Fruit fly (Drosophila melanogaster): ENCODE measurements around the gene CG14451.
"Not testable (repeated sequence)": the region's sequence is repeated elsewhere in the genome, so short reads cannot be mapped to it uniquely, and the experiment has no call there.

The CG14451 gene

dm6 chr3L:22711855-22712254, 10.0 kb downstream of the CG14451 start, which contains the start of gene CG11370:
Gene CG11370 (plus strand): TSS chr3L:22712155.
- no peak for TF ChIP-seq fru (GFP tag; optimal IDR thresholded peaks at IDR 0.05)
- TF ChIP-seq Hr78 (GFP tag; optimal IDR thresholded peaks at IDR 0.05), result no peak
- no peak for TF ChIP-seq CG32264 (GFP tag; optimal IDR thresholded peaks at IDR 0.05)
- TF ChIP-seq woc (GFP tag; optimal IDR thresholded peaks at IDR 0.05), result no peak
- no peak for TF ChIP-seq CG9705 (GFP tag; optimal IDR thresholded peaks at IDR 0.05)
- TF ChIP-seq lola (GFP tag; optimal IDR thresholded peaks at IDR 0.05), result no peak
- no peak for TF ChIP-seq ey (GFP tag; optimal IDR thresholded peaks at IDR 0.05)

DNA sequence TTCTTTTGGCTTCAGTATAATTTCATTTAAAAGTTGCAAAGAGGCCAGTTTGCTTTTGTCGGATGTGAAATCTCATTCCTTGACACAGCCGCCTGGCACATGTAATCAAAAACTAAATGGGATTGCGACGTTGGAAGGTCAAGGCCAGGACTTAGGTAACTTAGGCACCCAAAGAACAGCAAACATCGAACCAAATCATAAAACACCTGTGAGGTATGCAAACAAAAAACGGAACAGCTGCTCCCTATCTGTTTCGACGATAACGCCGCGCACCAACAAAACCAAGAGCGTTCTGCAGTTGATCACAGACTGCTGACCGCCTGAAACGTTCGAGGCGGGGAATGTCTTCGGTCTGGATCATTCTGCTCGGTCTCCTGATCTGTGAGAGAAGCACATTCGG, 22.8 kb downstream of the CG14451 start, which contains the start of gene CG45116:
Gene CG45116 (plus strand): TSS at position 301 of the 400 bp plus-strand sequence.
- TF ChIP-seq sv (GFP tag; optimal IDR thresholded peaks at IDR 0.05), result no peak
- TF ChIP-seq Hr78 (GFP tag; optimal IDR thresholded peaks at IDR 0.05), result no peak
- no peak for TF ChIP-seq lola (GFP tag; optimal IDR thresholded peaks at IDR 0.05)
- no peak for TF ChIP-seq GATAd (GFP tag; optimal IDR thresholded peaks at IDR 0.05)
- TF ChIP-seq sage (GFP tag; optimal IDR thresholded peaks at IDR 0.05), result no peak
- no peak for TF ChIP-seq CG32264 (GFP tag; optimal IDR thresholded peaks at IDR 0.05)
- no peak for TF ChIP-seq Dfd (GFP tag; optimal IDR thresholded peaks at IDR 0.05)
- no peak for TF ChIP-seq Hnf4 (GFP tag; optimal IDR thresholded peaks at IDR 0.05)
- TF ChIP-seq rgr (GFP tag; optimal IDR thresholded peaks at IDR 0.05), result no peak
- no peak for TF ChIP-seq psq (GFP tag; optimal IDR thresholded peaks at IDR 0.05)
- no peak for TF ChIP-seq woc (GFP tag; optimal IDR thresholded peaks at IDR 0.05)
- TF ChIP-seq Abd-B (GFP tag; optimal IDR thresholded peaks at IDR 0.05), result no peak
- TF ChIP-seq dsf (GFP tag; optimal IDR thresholded peaks at IDR 0.05; ENCODE audit: borderline replicate concordance), result no peak

- not testable (repeated sequence) for TF ChIP-seq Sp1 (GFP tag; optimal IDR thresholded peaks at IDR 0.05); h (GFP tag; optimal IDR thresholded peaks at IDR 0.05); dl (GFP tag; optimal IDR thresholded peaks at IDR 0.05; ENCODE audit: insufficient read depth in 1 of 2, partially characterized antibody in 2 of 2)
Observed at dm6 chr3L:22696930-22697329, 25.0 kb downstream of the CG14451 start, which contains the start of gene CG32453. Gene CG32453 (plus strand): TSS chr3L:22697230.

DNA sequence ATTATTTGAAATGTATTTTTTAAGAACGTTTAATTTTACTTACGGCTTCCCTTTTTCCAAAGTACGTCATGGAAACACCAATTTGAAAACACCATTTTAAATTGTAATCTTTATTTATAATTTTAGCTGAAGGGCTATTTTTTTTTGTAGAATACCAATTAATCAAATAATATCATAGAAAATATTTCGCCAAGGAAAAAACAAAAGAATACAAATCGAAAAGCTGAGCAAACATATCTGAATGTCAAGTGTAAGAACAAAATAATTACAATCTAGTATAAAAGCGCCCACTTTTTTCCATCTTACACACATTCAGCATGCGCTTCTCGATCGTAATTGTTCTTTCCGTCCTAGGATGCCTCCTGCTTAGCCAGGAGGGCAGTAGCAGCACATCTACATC, 26.2 kb downstream of the CG14451 start, which contains the start of gene CG14452:
Gene CG14452 (plus strand): TSS at position 301 of the 400 bp plus-strand sequence.
- no peak for TF ChIP-seq ey (GFP tag; optimal IDR thresholded peaks at IDR 0.05)
- no peak for TF ChIP-seq OdsH (GFP tag; optimal IDR thresholded peaks at IDR 0.05)
- no peak for TF ChIP-seq woc (GFP tag; optimal IDR thresholded peaks at IDR 0.05)
- no peak for TF ChIP-seq Hr78 (GFP tag; optimal IDR thresholded peaks at IDR 0.05)
- TF ChIP-seq jim (GFP tag; optimal IDR thresholded peaks at IDR 0.05), result no peak
- TF ChIP-seq CrebA (GFP tag; optimal IDR thresholded peaks at IDR 0.05; ENCODE audit: borderline replicate concordance), result no peak
- TF ChIP-seq br (GFP tag; optimal IDR thresholded peaks at IDR 0.05), result no peak
- TF ChIP-seq dl (GFP tag; optimal IDR thresholded peaks at IDR 0.05; ENCODE audit: insufficient read depth in 1 of 2, partially characterized antibody in 2 of 2), result no peak
- TF ChIP-seq fru (GFP tag; optimal IDR thresholded peaks at IDR 0.05), result no peak
- TF ChIP-seq Dif (GFP tag; optimal IDR thresholded peaks at IDR 0.05; ENCODE audit: partially characterized antibody), result no peak
- TF ChIP-seq HLH106 (tag; optimal IDR thresholded peaks at IDR 0.05), result no peak
- TF ChIP-seq Jra (GFP tag; optimal IDR thresholded peaks at IDR 0.05), result no peak
- no peak for TF ChIP-seq Hr83 (GFP tag; optimal IDR thresholded peaks at IDR 0.05; ENCODE audit: poor library complexity, severe bottlenecking)
- TF ChIP-seq sage (GFP tag; optimal IDR thresholded peaks at IDR 0.05), result no peak
- no peak for TF ChIP-seq foxo (GFP tag; optimal IDR thresholded peaks at IDR 0.05)
- no peak for TF ChIP-seq CG32264 (GFP tag; optimal IDR thresholded peaks at IDR 0.05)
- TF ChIP-seq Myc (optimal IDR thresholded peaks at IDR 0.05), result no peak
- no peak for TF ChIP-seq lola (GFP tag; optimal IDR thresholded peaks at IDR 0.05)

DNA sequence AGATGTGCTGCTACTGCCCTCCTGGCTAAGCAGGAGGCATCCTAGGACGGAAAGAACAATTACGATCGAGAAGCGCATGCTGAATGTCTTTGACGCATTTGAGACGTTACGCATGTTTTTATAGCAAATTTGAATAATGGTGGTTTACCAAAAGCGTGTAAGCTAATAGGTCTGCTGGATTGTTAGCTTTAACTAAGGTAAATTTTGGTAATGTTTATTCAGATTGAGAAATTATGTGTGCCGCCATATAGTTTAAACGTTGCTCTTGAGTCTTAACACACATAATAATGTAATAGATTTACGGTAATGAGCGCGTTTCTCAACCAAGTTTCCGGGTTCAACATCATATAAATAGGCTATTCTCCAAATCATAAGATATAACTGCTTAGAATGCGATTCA, 28.2 kb downstream of the CG14451 start, which contains the start of the genes CG12546 and CG14453:
Gene CG12546 (minus strand): TSS at position 101 of the 400 bp plus-strand sequence.
Gene CG14453 (plus strand): TSS at position 372 of the 400 bp plus-strand sequence.
- TF ChIP-seq Abd-B (GFP tag; optimal IDR thresholded peaks at IDR 0.05), result no peak
- no peak for TF ChIP-seq Vsx2 (GFP tag; optimal IDR thresholded peaks at IDR 0.05; ENCODE audit: partially characterized antibody)
- TF ChIP-seq CG32264 (GFP tag; optimal IDR thresholded peaks at IDR 0.05), result no peak
- TF ChIP-seq Sp1 (GFP tag; optimal IDR thresholded peaks at IDR 0.05), result no peak
- TF ChIP-seq pan (optimal IDR thresholded peaks at IDR 0.05), result no peak
- TF ChIP-seq Myc (optimal IDR thresholded peaks at IDR 0.05), result no peak
- no peak for TF ChIP-seq sv (GFP tag; optimal IDR thresholded peaks at IDR 0.05)
- no peak for TF ChIP-seq ey (GFP tag; optimal IDR thresholded peaks at IDR 0.05)
- no peak for TF ChIP-seq lola (GFP tag; optimal IDR thresholded peaks at IDR 0.05)
- TF ChIP-seq Mio (GFP tag; optimal IDR thresholded peaks at IDR 0.05), result no peak
- no peak for TF ChIP-seq Dfd (GFP tag; optimal IDR thresholded peaks at IDR 0.05)
- no peak for TF ChIP-seq woc (GFP tag; optimal IDR thresholded peaks at IDR 0.05)
- TF ChIP-seq Hr83 (GFP tag; optimal IDR thresholded peaks at IDR 0.05; ENCODE audit: poor library complexity, severe bottlenecking), result no peak
- no peak for TF ChIP-seq usp (GFP tag; optimal IDR thresholded peaks at IDR 0.05)
- no peak for TF ChIP-seq CG9705 (GFP tag; optimal IDR thresholded peaks at IDR 0.05)
- no peak for TF ChIP-seq Jra (GFP tag; optimal IDR thresholded peaks at IDR 0.05)
- no peak for TF ChIP-seq h (GFP tag; optimal IDR thresholded peaks at IDR 0.05)
- no peak for TF ChIP-seq sage (GFP tag; optimal IDR thresholded peaks at IDR 0.05)

Data from whole organism, wandering third instar larva.